Worm (Caenorhabditis elegans) whole organism, L1 larva: Measurements from ENCODE around the gene Y43F8C.5.

Source experiments
- aha-1 ChIP-seq: fragments of 150-350 bp; optimal IDR thresholded peaks from 2 replicates; lab custom pipeline; 2014; ENCODE audit warnings: missing biosample characterization, missing genetic modification characterization
- blmp-1 ChIP-seq: fragments of 150-350 bp; optimal IDR thresholded peaks from 2 replicates; lab custom pipeline; 2014; ENCODE audit warnings: missing biosample characterization, missing genetic modification characterization
- ceh-8 ChIP-seq: fragments of 200-800 bp; sonication (Bioruptor generic); optimal IDR thresholded peaks from 2 replicates; lab custom pipeline; 2018; ENCODE audit warnings: mild to moderate bottlenecking, missing genetic modification characterization, moderate library complexity, missing compliant biosample characterization
- ceh-82 ChIP-seq, 3 experiments: fragments of 150-350 bp in 1 of 3; sonication (generic microtip) in 2 of 3; optimal IDR thresholded peaks; 2 replicates each; lab custom pipeline; 2014 to 2017; ENCODE audit warnings: missing biosample characterization in 3 of 3, missing genetic modification characterization in 3 of 3
- ces-1 ChIP-seq: fragments of 150-350 bp; optimal IDR thresholded peaks from 2 replicates; lab custom pipeline; 2014; ENCODE audit warnings: missing biosample characterization, missing genetic modification reagents, missing genetic modification characterization
- efl-1 ChIP-seq, 4 experiments: fragments of 150-350 bp; optimal IDR thresholded peaks in 3 of 4; peaks in 1 of 4; 1 replicate in 1 of 4; 2 replicates in 3 of 4; lab custom pipeline; 2014; ENCODE audit warnings: missing biosample characterization in 2 of 4, missing genetic modification characterization in 2 of 4, missing genetic modification reagents in 2 of 4
- egl-13 ChIP-seq: sonication (generic microtip); optimal IDR thresholded peaks from 2 replicates; lab custom pipeline; 2016; ENCODE audit warnings: missing genotype, missing genetic modification reagents, missing genetic modification characterization, missing compliant biosample characterization
- elt-3 ChIP-seq, 6 experiments: fragments of 150-350 bp in 1 of 6; sonication (generic microtip); optimal IDR thresholded peaks; 2 replicates each; lab custom pipeline; 2017 to 2018; ENCODE audit warnings: missing biosample characterization in 6 of 6, missing genetic modification characterization in 6 of 6, inconsistent platforms in 1 of 6
- ets-5 ChIP-seq: fragments of 200-800 bp; sonication (Bioruptor generic); IDR thresholded peaks from 2 replicates; pipeline ENCODE4 v1.3.6; 2022; ENCODE audit warnings: missing genetic modification characterization, missing compliant biosample characterization
- fos-1 ChIP-seq: fragments of 150-350 bp; optimal IDR thresholded peaks from 2 replicates; lab custom pipeline; 2014; ENCODE audit warnings: missing biosample characterization, missing genetic modification characterization
- grh-1 ChIP-seq: fragments of 200-800 bp; sonication (Bioruptor generic); IDR thresholded peaks from 2 replicates; pipeline ENCODE4 v1.3.6; 2022; ENCODE audit warnings: missing genetic modification reagents, missing genetic modification characterization, missing compliant biosample characterization
- lin-14 ChIP-seq: fragments of 200-800 bp; sonication (Bioruptor generic); optimal IDR thresholded peaks from 2 replicates; lab custom pipeline; 2018; ENCODE audit warnings: mild to moderate bottlenecking, missing genetic modification characterization, moderate library complexity, missing compliant biosample characterization
- lin-35 ChIP-seq, 2 experiments: fragments of 150-350 bp; optimal IDR thresholded peaks; 2 replicates each; lab custom pipeline; 2014; ENCODE audit warnings: missing biosample characterization in 2 of 2, missing genetic modification characterization in 2 of 2, missing genetic modification reagents in 2 of 2
- lsy-2 ChIP-seq, 2 experiments: fragments of 150-350 bp; optimal IDR thresholded peaks; 2 replicates each; lab custom pipeline; 2014; ENCODE audit warnings: missing biosample characterization in 2 of 2, missing genetic modification characterization in 2 of 2
- mef-2 ChIP-seq: fragments of 150-350 bp; optimal IDR thresholded peaks from 2 replicates; lab custom pipeline; 2014; ENCODE audit warnings: missing biosample characterization, missing genetic modification characterization
- nhr-19 ChIP-seq: fragments of 200-800 bp; sonication (Bioruptor generic); conservative IDR thresholded peaks from 2 replicates; pipeline ENCODE4 v1.3.6; 2022; ENCODE audit warnings: missing genetic modification characterization, missing compliant biosample characterization
- nhr-20 ChIP-seq: sonication (generic microtip); optimal IDR thresholded peaks from 2 replicates; lab custom pipeline; 2016; ENCODE audit warnings: mild to moderate bottlenecking, missing genetic modification characterization, missing compliant biosample characterization
- nhr-28 ChIP-seq: fragments of 150-350 bp; optimal IDR thresholded peaks from 2 replicates; lab custom pipeline; 2014; ENCODE audit warnings: missing biosample characterization, missing genetic modification characterization
- nhr-71 ChIP-seq: sonication (generic microtip); optimal IDR thresholded peaks from 2 replicates; lab custom pipeline; 2016; ENCODE audit warnings: mild to moderate bottlenecking, missing genetic modification characterization, moderate library complexity, missing compliant biosample characterization
- nhr-76 ChIP-seq: sonication (generic microtip); optimal IDR thresholded peaks from 2 replicates; lab custom pipeline; 2017; ENCODE audit warnings: missing biosample characterization, missing genetic modification characterization
- nhr-77 ChIP-seq: fragments of 150-350 bp; optimal IDR thresholded peaks from 2 replicates; lab custom pipeline; 2014; ENCODE audit warnings: missing biosample characterization, missing genetic modification characterization
- nhr-84 ChIP-seq: sonication (generic microtip); optimal IDR thresholded peaks from 2 replicates; lab custom pipeline; 2017; ENCODE audit warnings: missing biosample characterization, missing genetic modification characterization
- nhr-85 ChIP-seq: sonication (generic microtip); peaks from one replicate; lab custom pipeline; 2016; ENCODE audit warnings: missing genetic modification characterization, inconsistent platforms, missing compliant biosample characterization
- nhr-90 ChIP-seq: sonication (generic microtip); optimal IDR thresholded peaks from 2 replicates; lab custom pipeline; 2016; ENCODE audit warnings: mild to moderate bottlenecking, missing genetic modification characterization, missing compliant biosample characterization; ENCODE audit not compliant: poor library complexity
- skn-1 ChIP-seq: fragments of 150-350 bp; optimal IDR thresholded peaks from 2 replicates; lab custom pipeline; 2014; ENCODE audit warnings: missing biosample characterization, missing genetic modification characterization
- sptf-1 ChIP-seq: fragments of 150-350 bp; optimal IDR thresholded peaks from 2 replicates; lab custom pipeline; 2014; ENCODE audit warnings: missing biosample characterization, missing genetic modification characterization
- sup-37 ChIP-seq: fragments of 200-800 bp; sonication (Bioruptor generic); optimal IDR thresholded peaks from 2 replicates; lab custom pipeline; 2018; ENCODE audit warnings: mild to moderate bottlenecking, missing genetic modification characterization, missing compliant biosample characterization
- tbx-2 ChIP-seq: sonication (generic microtip); optimal IDR thresholded peaks from 2 replicates; lab custom pipeline; 2016; ENCODE audit warnings: missing genetic modification characterization, missing compliant biosample characterization
- tlp-1 ChIP-seq: fragments of 150-350 bp; optimal IDR thresholded peaks from 2 replicates; lab custom pipeline; 2014; ENCODE audit warnings: missing biosample characterization, missing genetic modification characterization
- unc-86 ChIP-seq: sonication (generic microtip); optimal IDR thresholded peaks from 2 replicates; lab custom pipeline; 2016; ENCODE audit warnings: missing genetic modification characterization, missing compliant biosample characterization
- vab-15 ChIP-seq: sonication (generic microtip); optimal IDR thresholded peaks from 2 replicates; lab custom pipeline; 2017; ENCODE audit warnings: missing genotype, mild to moderate bottlenecking, missing genetic modification characterization, missing compliant biosample characterization
- xbp-1 ChIP-seq: sonication (generic microtip); optimal IDR thresholded peaks from 2 replicates; lab custom pipeline; 2016; ENCODE audit warnings: missing genetic modification characterization, missing compliant biosample characterization
- zag-1 ChIP-seq: fragments of 150-350 bp; optimal IDR thresholded peaks from 2 replicates; lab custom pipeline; 2014; ENCODE audit warnings: missing biosample characterization, missing genetic modification characterization
- zip-4 ChIP-seq: fragments of 200-800 bp; sonication (Bioruptor generic); optimal IDR thresholded peaks from 2 replicates; lab custom pipeline; 2018; ENCODE audit warnings: mild to moderate bottlenecking, missing genetic modification characterization, moderate library complexity, missing compliant biosample characterization

The Y43F8C.5 gene

ce11 chrV:19611675-19612345, 20.6 kb downstream of the Y43F8C.5 start:
- peak; percentile 61 for TF ChIP-seq nhr-85 (tag; lab: Kevin White, UChicago)
- peak; percentile 2 for TF ChIP-seq lin-14
- TF ChIP-seq xbp-1 (tag; lab: Kevin White, UChicago): no peak
- TF ChIP-seq grh-1 (GFP tag; lab: Robert Waterston, UW): 0 out of 2 replicates have a peak, but pooled peaks have one; percentile 40
- no peak for TF ChIP-seq ces-1 (GFP tag; lab: Kevin White, UChicago)
- peak; percentile 10; the same call in 1 of the 2 replicates for TF ChIP-seq nhr-19 (GFP tag; lab: Robert Waterston, UW)
- no peak for TF ChIP-seq tlp-1 (tag; lab: Kevin White, UChicago)
- no peak for TF ChIP-seq tbx-2 (tag; lab: Kevin White, UChicago)
- no peak for TF ChIP-seq ceh-8 (GFP tag; lab: Kevin White, UChicago)
- TF ChIP-seq, all 84 proteins: peak for 4

ce11 chrV:19610118-19610707, 22.2 kb downstream of the Y43F8C.5 start:
- TF ChIP-seq nhr-90: no peak
- peak; percentile 25 for TF ChIP-seq ceh-8 (GFP tag; lab: Kevin White, UChicago)
- TF ChIP-seq efl-1 (optimal IDR thresholded peaks at IDR 0.05; lab: Kevin White, UChicago): no peak
- peak in 1 of 2 experiments; percentile 39 for TF ChIP-seq efl-1 (GFP tag; optimal IDR thresholded peaks at IDR 0.05 in 1 of 2; lab: Kevin White, UChicago)
- no peak for TF ChIP-seq skn-1 (tag; lab: Kevin White, UChicago)
- no peak for TF ChIP-seq nhr-76
- no peak for TF ChIP-seq nhr-28 (tag; lab: Kevin White, UChicago)

- TF ChIP-seq tlp-1 (tag; lab: Kevin White, UChicago) (no peak), nhr-77 (tag; lab: Kevin White, UChicago) (no peak), unc-86 (tag; lab: Kevin White, UChicago) (no peak), lin-35 (GFP tag; optimal IDR thresholded peaks at IDR 0.05; lab: Kevin White, UChicago) (no peak), sptf-1 (tag; lab: Kevin White, UChicago) (no peak), sup-37 (no peak), skn-1 (tag; lab: Kevin White, UChicago) (no peak), ets-5 (GFP tag; lab: Robert Waterston, UW) (no peak), egl-13 (tag; lab: Kevin White, UChicago) (no peak), ceh-82 (tag; optimal IDR thresholded peaks at IDR 0.05; lab: Kevin White, UChicago) (no peak), fos-1 (tag; lab: Kevin White, UChicago) (no peak), nhr-20 (no peak), ceh-8 (GFP tag; lab: Kevin White, UChicago) (no peak), lsy-2 (tag; optimal IDR thresholded peaks at IDR 0.05; lab: Kevin White, UChicago) (no peak), zag-1 (tag; lab: Kevin White, UChicago) (no peak), nhr-84 (tag; lab: Kevin White, UChicago) (no peak), nhr-71 (tag; lab: Kevin White, UChicago) (no peak)
Measured at ce11 chrV:19609194-19609593, 23.3 kb downstream of the Y43F8C.5 start, which contains the start of gene grsp-1. Gene grsp-1, plus strand, starts transcription at chrV:19609494.

- TF ChIP-seq mef-2 (tag; lab: Kevin White, UChicago): no peak
- peak; percentile 48 for TF ChIP-seq blmp-1 (tag; lab: Kevin White, UChicago)
- TF ChIP-seq nhr-76: no peak
- TF ChIP-seq nhr-19 (GFP tag; lab: Robert Waterston, UW): peak; percentile 30
- peak; percentile 19 for TF ChIP-seq nhr-20
- TF ChIP-seq zip-4 (GFP tag; lab: Kevin White, UChicago): no peak
- peak in 4 of 6 experiments; percentile 3 to 74 (median 26) for TF ChIP-seq elt-3 (tag; optimal IDR thresholded peaks at IDR 0.05; lab: Kevin White, UChicago)
- TF ChIP-seq aha-1 (tag; lab: Kevin White, UChicago): no peak
- peak; percentile 14 for TF ChIP-seq lin-14
- TF ChIP-seq vab-15 (tag; lab: Kevin White, UChicago): no peak
- peak; percentile 84 for TF ChIP-seq nhr-85 (tag; lab: Kevin White, UChicago)
- TF ChIP-seq lsy-2 (tag; optimal IDR thresholded peaks at IDR 0.05; lab: Kevin White, UChicago): no peak
- TF ChIP-seq, all 84 proteins: peak for 6
Measured at ce11 chrV:19608665-19609064, 23.8 kb downstream of the Y43F8C.5 start.
